Worm (Caenorhabditis elegans): ENCODE measurements around the gene try-13.
A peak's percentile ranks its signal among the peaks of the same experiment; 100 is the strongest.

The try-13 gene

ce11 chrV:7444331-7444730 is 4.4 kb downstream of the try-13 start, which contains the start of gene nhr-141:
Gene nhr-141 (plus strand): TSS chrV:7444661.
- peak; percentile 65; the same call in 1 of the 2 replicates for TF ChIP-seq madf-3 (GFP tag; IDR thresholded peaks at IDR 0.05)
- peak; percentile 55 for TF ChIP-seq egrh-3 (GFP tag; IDR thresholded peaks at IDR 0.05)

- no peak for TF ChIP-seq zim-3 (tag; optimal IDR thresholded peaks at IDR 0.05)
- TF ChIP-seq snpc-1.3 (tag; optimal IDR thresholded peaks at IDR 0.05; ENCODE audit: insufficient read depth) = no peak
- TF ChIP-seq ztf-3 (GFP tag; optimal IDR thresholded peaks at IDR 0.05) = no peak
- no peak for TF ChIP-seq cebp-1 (GFP tag; IDR thresholded peaks at IDR 0.05)
- TF ChIP-seq cebp-1 (tag; optimal IDR thresholded peaks at IDR 0.05) = peak; percentile 4
- TF ChIP-seq die-1 (tag; optimal IDR thresholded peaks at IDR 0.05) = no peak
Measured at ce11 chrV:7446965-7447364, 7.1 kb downstream of the try-13 start, which contains the start of gene F25E5.5. Gene F25E5.5 (plus strand): TSS chrV:7447265.

ce11 chrV:7449303-7449827 is 9.5 kb downstream of the try-13 start, which contains the start of gene try-12:
Gene try-12 (plus strand): TSS chrV:7449353.
- TF ChIP-seq ceh-58 (GFP tag; IDR thresholded peaks at IDR 0.05) (no peak), snpc-4 (GFP tag; optimal IDR thresholded peaks at IDR 0.05) (no peak), snpc-4 (tag; optimal IDR thresholded peaks at IDR 0.05) (no peak), egrh-3 (GFP tag; IDR thresholded peaks at IDR 0.05) (no peak), hmg-1.2 (GFP tag; IDR thresholded peaks at IDR 0.05) (no peak), ekl-4 (GFP tag; IDR thresholded peaks at IDR 0.05) (no peak), mel-28 (tag; optimal IDR thresholded peaks at IDR 0.05; ENCODE audit: borderline replicate concordance) (no peak), xnd-1 (tag; optimal IDR thresholded peaks at IDR 0.05) (no peak), bed-1 (GFP tag; IDR thresholded peaks at IDR 0.05) (no peak), F23B12.7 (tag; optimal IDR thresholded peaks at IDR 0.05; ENCODE audit: insufficient read depth) (no peak), sea-2 (GFP tag; IDR thresholded peaks at IDR 0.05) (no peak), chd-7 (tag; optimal IDR thresholded peaks at IDR 0.05) (no peak), ceh-27 (GFP tag; optimal IDR thresholded peaks at IDR 0.05) (no peak), athp-1 (tag; optimal IDR thresholded peaks at IDR 0.05) (no peak)

ce11 chrV:7451421-7451820 is 11.5 kb downstream of the try-13 start, which contains the start of gene try-11:
Gene try-11 (plus strand): TSS chrV:7451721.
- TF ChIP-seq rec-8 (tag; optimal IDR thresholded peaks at IDR 0.05) = no peak
- TF ChIP-seq lag-1 (GFP tag; IDR thresholded peaks at IDR 0.05) = no peak
- no peak for TF ChIP-seq sea-2 (GFP tag; IDR thresholded peaks at IDR 0.05)
- no peak for TF ChIP-seq mxl-1 (tag; optimal IDR thresholded peaks at IDR 0.05)
- no peak for TF ChIP-seq hrde-1 (tag; optimal IDR thresholded peaks at IDR 0.05; ENCODE audit: borderline replicate concordance)
- no peak for TF ChIP-seq hlh-26 (GFP tag; conservative IDR thresholded peaks at IDR 0.05)
- TF ChIP-seq ztf-25 (GFP tag; IDR thresholded peaks at IDR 0.05) = no peak
- no peak for TF ChIP-seq ceh-91 (GFP tag; IDR thresholded peaks at IDR 0.05)
- TF ChIP-seq let-526 (GFP tag; IDR thresholded peaks at IDR 0.05) = no peak
- TF ChIP-seq hlh-12 (tag; optimal IDR thresholded peaks at IDR 0.05) = no peak

- TF ChIP-seq attf-3 (GFP tag; conservative IDR thresholded peaks at IDR 0.05) (no peak), nfyb-1 (GFP tag; IDR thresholded peaks at IDR 0.05) (no peak), ccch-3 (GFP tag; optimal IDR thresholded peaks at IDR 0.05) (no peak), ets-4 (GFP tag; optimal IDR thresholded peaks at IDR 0.05) (no peak), Y79H2A.3 (GFP tag; conservative IDR thresholded peaks at IDR 0.05) (no peak), F23B12.7 (tag; optimal IDR thresholded peaks at IDR 0.05; ENCODE audit: insufficient read depth) (no peak), T07F8.4 (tag; optimal IDR thresholded peaks at IDR 0.05) (no peak), sea-2 (GFP tag; IDR thresholded peaks at IDR 0.05) (no peak)
Measured at ce11 chrV:7454236-7454635, 14.3 kb downstream of the try-13 start, which contains the start of gene try-8. Gene try-8 (minus strand): TSS chrV:7454336.
